Worm (Caenorhabditis elegans) whole organism, young adult: Measurements from ENCODE around the gene srw-124.

Experiments used
- B0035.1 ChIP-seq: sonication (generic microtip); optimal IDR thresholded peaks from 2 replicates; lab custom pipeline; 2016; ENCODE audit warnings: missing genetic modification characterization, mild to moderate bottlenecking, missing compliant biosample characterization, missing genotype, missing genetic modification reagents
- B0336.3 ChIP-seq: fragments of 200-800 bp; sonication (Bioruptor generic); IDR thresholded peaks from 2 replicates; pipeline ENCODE4 v1.3.6; 2022; ENCODE audit warnings: missing genetic modification characterization, missing compliant biosample characterization
- C06A6.2 ChIP-seq: fragments of 200-800 bp; sonication (Bioruptor generic); conservative IDR thresholded peaks from 2 replicates; pipeline ENCODE4 v1.3.6; 2022; ENCODE audit warnings: missing genetic modification characterization, missing compliant biosample characterization
- F39B2.1 ChIP-seq: fragments of 200-800 bp; sonication (Bioruptor generic); IDR thresholded peaks from 2 replicates; pipeline ENCODE4 v1.3.6; 2022; ENCODE audit warnings: missing genetic modification reagents, missing genetic modification characterization, missing compliant biosample characterization
- F52B5.7 ChIP-seq: sonication (generic microtip); optimal IDR thresholded peaks from 2 replicates; lab custom pipeline; 2016; ENCODE audit warnings: mild to moderate bottlenecking, missing genetic modification characterization, missing compliant biosample characterization
- K11D2.4 ChIP-seq: fragments of 200-800 bp; sonication (Bioruptor generic); IDR thresholded peaks from 2 replicates; pipeline ENCODE4 v1.3.6; 2022; ENCODE audit warnings: missing genetic modification reagents, missing genetic modification characterization, missing compliant biosample characterization
- T26A5.8 ChIP-seq: sonication (generic microtip); optimal IDR thresholded peaks from 2 replicates; lab custom pipeline; 2016; ENCODE audit warnings: missing genetic modification characterization, missing compliant biosample characterization
- Y53F4B.3 ChIP-seq: fragments of 200-800 bp; sonication (Bioruptor generic); IDR thresholded peaks from 2 replicates; pipeline ENCODE4 v1.3.6; 2022; ENCODE audit warnings: missing genetic modification reagents, missing genetic modification characterization, missing compliant biosample characterization
- Y56A3A.18 ChIP-seq: fragments of 200-800 bp; sonication (Bioruptor generic); IDR thresholded peaks from 2 replicates; pipeline ENCODE4 v1.3.6; 2022; ENCODE audit warnings: missing genetic modification reagents, missing genetic modification characterization, missing compliant biosample characterization
- Y95B8A.8 ChIP-seq: fragments of 200-800 bp; sonication (Bioruptor generic); IDR thresholded peaks from 2 replicates; pipeline ENCODE4 v1.3.6; 2022; ENCODE audit warnings: missing genetic modification reagents, missing genetic modification characterization, missing compliant biosample characterization
- ZK185.1 ChIP-seq: sonication (generic microtip); optimal IDR thresholded peaks from 2 replicates; lab custom pipeline; 2016; ENCODE audit warnings: mild to moderate bottlenecking, missing genetic modification characterization, missing compliant biosample characterization; ENCODE audit not compliant: poor library complexity, severe bottlenecking
- bed-2 ChIP-seq: fragments of 200-800 bp; sonication (Bioruptor generic); IDR thresholded peaks from 2 replicates; pipeline ENCODE4 v1.3.6; 2022; ENCODE audit warnings: missing genetic modification reagents, missing genetic modification characterization, missing compliant biosample characterization
- ceh-79 ChIP-seq: sonication (generic microtip); optimal IDR thresholded peaks from 2 replicates; lab custom pipeline; 2017; ENCODE audit warnings: mild to moderate bottlenecking, missing genetic modification characterization, missing compliant biosample characterization
- dpff-1 ChIP-seq: sonication (generic microtip); optimal IDR thresholded peaks from 2 replicates; lab custom pipeline; 2017; ENCODE audit warnings: mild to moderate bottlenecking, missing genetic modification characterization, missing compliant biosample characterization
- him-1 ChIP-seq: sonication (generic microtip); optimal IDR thresholded peaks from 2 replicates; lab custom pipeline; 2016; ENCODE audit warnings: missing genotype, missing genetic modification reagents, missing genetic modification characterization, missing compliant biosample characterization
- let-607 ChIP-seq, 2 experiments: fragments of 200-800 bp in 1 of 2; sonication (Bioruptor generic) in 1 of 2; sonication (generic microtip) in 1 of 2; optimal IDR thresholded peaks; 2 replicates each; lab custom pipeline; 2016 to 2018; ENCODE audit warnings: mild to moderate bottlenecking in 2 of 2, missing compliant biosample characterization in 2 of 2, missing genetic modification characterization in 2 of 2, moderate library complexity in 2 of 2, missing genotype in 1 of 2
- lin-35 ChIP-seq, 3 experiments: fragments of 150-350 bp in 2 of 3; sonication (generic microtip) in 1 of 3; optimal IDR thresholded peaks; 2 replicates each; lab custom pipeline; 2014 to 2018; ENCODE audit warnings: missing biosample characterization in 3 of 3, missing genetic modification characterization in 3 of 3, missing genetic modification reagents in 3 of 3
- lin-54 ChIP-seq: fragments of 200-800 bp; sonication (Bioruptor generic); optimal IDR thresholded peaks from 2 replicates; lab custom pipeline; 2018; ENCODE audit warnings: mild to moderate bottlenecking, missing genetic modification characterization, missing compliant biosample characterization
- madf-3 ChIP-seq: fragments of 200-800 bp; sonication (Bioruptor generic); IDR thresholded peaks from 2 replicates; pipeline ENCODE4 v1.3.6; 2022; ENCODE audit warnings: missing genetic modification reagents, missing genetic modification characterization, missing compliant biosample characterization
- madf-6 ChIP-seq: fragments of 200-800 bp; sonication (Bioruptor generic); IDR thresholded peaks from 2 replicates; pipeline ENCODE4 v1.3.6; 2022; ENCODE audit warnings: missing genetic modification reagents, missing genetic modification characterization, missing compliant biosample characterization
- madf-8 ChIP-seq: fragments of 200-800 bp; sonication (Bioruptor generic); conservative IDR thresholded peaks from 2 replicates; pipeline ENCODE4 v1.3.6; 2022; ENCODE audit warnings: missing genetic modification reagents, missing genetic modification characterization, missing compliant biosample characterization
- nfyb-1 ChIP-seq: fragments of 200-800 bp; sonication (Bioruptor generic); IDR thresholded peaks from 2 replicates; pipeline ENCODE4 v1.3.6; 2022; ENCODE audit warnings: missing genetic modification reagents, missing genetic modification characterization, missing compliant biosample characterization
- nhr-80 ChIP-seq: sonication (generic microtip); optimal IDR thresholded peaks from 2 replicates; lab custom pipeline; 2016; ENCODE audit warnings: missing genetic modification characterization, missing compliant biosample characterization
- sdz-38 ChIP-seq: sonication (generic microtip); optimal IDR thresholded peaks from 2 replicates; lab custom pipeline; 2016; ENCODE audit warnings: missing genotype, missing genetic modification characterization, missing compliant biosample characterization
- sea-2 ChIP-seq: fragments of 200-800 bp; sonication (Bioruptor generic); IDR thresholded peaks from 2 replicates; pipeline ENCODE4 v1.3.6; 2022; ENCODE audit warnings: missing genetic modification characterization, missing compliant biosample characterization
- snpc-1.1 ChIP-seq: sonication (generic microtip); optimal IDR thresholded peaks from 2 replicates; lab custom pipeline; 2017; ENCODE audit warnings: missing genetic modification characterization, mild to moderate bottlenecking, missing compliant biosample characterization, antibody characterized with exemption, moderate library complexity, missing genotype, missing genetic modification reagents; ENCODE audit not compliant: insufficient read depth
- snpc-3.4 ChIP-seq: sonication (generic microtip); optimal IDR thresholded peaks from 2 replicates; lab custom pipeline; 2017; ENCODE audit warnings: missing genetic modification characterization, mild to moderate bottlenecking, missing compliant biosample characterization, antibody characterized with exemption, moderate library complexity, missing genotype, missing genetic modification reagents
- snpc-4 ChIP-seq, 5 experiments: fragments of 150-350 bp in 1 of 5; sonication (generic microtip) in 4 of 5; optimal IDR thresholded peaks; 2 replicates each; lab custom pipeline; 2014 to 2018; ENCODE audit warnings: missing genetic modification characterization in 5 of 5, missing biosample characterization in 3 of 5, antibody characterized with exemption in 2 of 5, mild to moderate bottlenecking in 2 of 5, missing compliant biosample characterization in 2 of 5, missing genotype in 2 of 5, moderate library complexity in 2 of 5, missing genetic modification reagents in 1 of 5
- tbp1 ChIP-seq: fragments of 200-800 bp; sonication (Bioruptor generic); optimal IDR thresholded peaks from 2 replicates; lab custom pipeline; 2018; ENCODE audit warnings: mild to moderate bottlenecking, missing genetic modification characterization, missing compliant biosample characterization
- zfh-2 ChIP-seq: fragments of 200-800 bp; sonication (Bioruptor generic); conservative IDR thresholded peaks from 2 replicates; pipeline ENCODE4 v1.3.6; 2022; ENCODE audit warnings: missing genetic modification reagents, missing genetic modification characterization, missing compliant biosample characterization
- ztf-22 ChIP-seq: fragments of 200-800 bp; sonication (Bioruptor generic); optimal IDR thresholded peaks from 2 replicates; lab custom pipeline; 2018; ENCODE audit warnings: mild to moderate bottlenecking, missing genetic modification characterization, moderate library complexity, missing compliant biosample characterization
- ztf-3 ChIP-seq: fragments of 200-800 bp; sonication (Bioruptor generic); optimal IDR thresholded peaks from 2 replicates; lab custom pipeline; 2018; ENCODE audit warnings: mild to moderate bottlenecking, missing genetic modification characterization, missing compliant biosample characterization
- ztf-6 ChIP-seq: fragments of 200-800 bp; sonication (Bioruptor generic); IDR thresholded peaks from 2 replicates; pipeline ENCODE4 v1.3.6; 2022; ENCODE audit warnings: missing genetic modification reagents, missing genetic modification characterization, missing compliant biosample characterization

The srw-124 gene

ce11 chrV:3014185-3014584, 37.8 kb downstream of the srw-124 start, which contains the start of gene K12D9.1:
Gene K12D9.1, plus strand, starts transcription at chrV:3014485.
- TF ChIP-seq B0336.3 (GFP tag; lab: Robert Waterston, UW) = no peak
- no peak for TF ChIP-seq T26A5.8 (tag; lab: Kevin White, UChicago)
- no peak for TF ChIP-seq sdz-38
- TF ChIP-seq ztf-22 = no peak
- TF ChIP-seq snpc-1.1 (tag; lab: Kevin White, UChicago) = no peak
- no peak for TF ChIP-seq bed-2 (GFP tag; lab: Robert Waterston, UW)
- no peak for TF ChIP-seq snpc-4 (GFP tag; optimal IDR thresholded peaks at IDR 0.05; lab: Kevin White, UChicago)
- TF ChIP-seq snpc-4 (tag; optimal IDR thresholded peaks at IDR 0.05; lab: Kevin White, UChicago) = no peak
- TF ChIP-seq F52B5.7 = no peak
- no peak for TF ChIP-seq madf-8 (GFP tag; lab: Robert Waterston, UW)
- no peak for TF ChIP-seq Y53F4B.3 (GFP tag; lab: Robert Waterston, UW)
- no peak for TF ChIP-seq ceh-79
- TF ChIP-seq him-1 (tag; lab: Kevin White, UChicago) = no peak
- TF ChIP-seq lin-54 (GFP tag; lab: Kevin White, UChicago) = no peak

- TF ChIP-seq zfh-2 (GFP tag; lab: Robert Waterston, UW) = peak; percentile 67
- no peak for TF ChIP-seq nhr-80 (tag; lab: Kevin White, UChicago)
Observed at ce11 chrV:3017930-3018329, 41.5 kb downstream of the srw-124 start.

ce11 chrV:3021306-3021705, 44.9 kb downstream of the srw-124 start, which contains the start of gene irld-12:
Gene irld-12, minus strand, starts transcription at chrV:3021406.
- TF ChIP-seq tbp1 (GFP tag; lab: Kevin White, UChicago) (no peak), dpff-1 (tag; lab: Kevin White, UChicago) (no peak), madf-6 (GFP tag; lab: Robert Waterston, UW) (no peak), ztf-3 (no peak), K11D2.4 (GFP tag; lab: Robert Waterston, UW) (no peak), zfh-2 (GFP tag; lab: Robert Waterston, UW) (no peak), let-607 (tag; optimal IDR thresholded peaks at IDR 0.05; lab: Kevin White, UChicago) (no peak), nfyb-1 (GFP tag; lab: Robert Waterston, UW) (no peak), sea-2 (GFP tag; lab: Robert Waterston, UW) (no peak), lin-54 (GFP tag; lab: Kevin White, UChicago) (no peak), B0035.1 (tag; lab: Kevin White, UChicago) (no peak), F39B2.1 (GFP tag; lab: Robert Waterston, UW) (no peak), ztf-6 (GFP tag; lab: Robert Waterston, UW) (no peak), lin-35 (GFP tag; optimal IDR thresholded peaks at IDR 0.05; lab: Kevin White, UChicago) (no peak), Y56A3A.18 (GFP tag; lab: Robert Waterston, UW) (no peak), ZK185.1 (tag; lab: Kevin White, UChicago) (no peak), C06A6.2 (GFP tag; lab: Robert Waterston, UW) (no peak), madf-3 (GFP tag; lab: Robert Waterston, UW) (no peak)
- TF ChIP-seq, all 124 proteins: peak for 0

- TF ChIP-seq snpc-3.4 (tag; lab: Kevin White, UChicago) (no peak), nhr-80 (tag; lab: Kevin White, UChicago) (peak; percentile 9), Y95B8A.8 (GFP tag; lab: Robert Waterston, UW) (no peak)
Observed at ce11 chrV:3024274-3024673, 47.9 kb downstream of the srw-124 start, which contains the start of gene asp-8. Gene asp-8, plus strand, starts transcription at chrV:3024549.
